Fruit fly (Drosophila melanogaster) whole organism, embryonic: ENCODE data around the gene CG32681.

Source experiments
- CG1647 ChIP-seq: fragments of 200-800 bp; sonication (Bioruptor generic); optimal IDR thresholded peaks from 3 replicates; lab custom pipeline; 2016; ENCODE audit warnings: missing biosample characterization, missing genetic modification characterization
- CG8478 ChIP-seq: fragments of >200 bp; optimal IDR thresholded peaks from 2 replicates; lab custom pipeline; 2018
- Sox102F ChIP-seq: fragments of 200-800 bp; sonication (Bioruptor generic); optimal IDR thresholded peaks from 2 replicates; lab custom pipeline; 2018; ENCODE audit warnings: missing biosample characterization, mild to moderate bottlenecking, missing genetic modification characterization, moderate library complexity
- vfl ChIP-seq: fragments of 200-800 bp; sonication (Bioruptor generic); optimal IDR thresholded peaks from 2 replicates; lab custom pipeline; 2016; ENCODE audit warnings: missing biosample characterization, missing genetic modification characterization

DNA sequence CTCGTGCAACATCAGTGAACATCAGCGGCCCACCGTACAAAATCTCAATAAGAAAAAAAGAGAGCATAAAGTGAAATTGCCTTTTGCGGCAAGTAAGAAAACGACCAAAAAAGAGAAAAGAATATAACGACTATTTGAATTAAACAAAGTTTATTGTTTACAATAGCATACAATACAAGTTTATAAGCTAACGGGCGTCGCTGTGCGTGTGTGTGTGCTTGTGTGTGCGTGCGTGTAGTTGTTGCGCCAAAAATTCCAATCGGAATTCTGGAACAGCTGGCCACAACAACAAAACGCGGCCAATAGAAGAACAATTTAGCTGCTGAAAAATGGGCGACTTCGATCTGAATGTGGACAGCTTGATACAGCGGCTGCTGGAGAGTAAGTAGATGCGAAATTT is 5.0 kb upstream of the CG32681 start:
- TF ChIP-seq CG1647 (GFP tag; lab: Kevin White, UChicago), result no peak
- TF ChIP-seq CG8478 (lab: Kevin White, UChicago), result no peak
- TF ChIP-seq vfl (GFP tag; lab: Kevin White, UChicago), result no peak
- TF ChIP-seq Sox102F (GFP tag; lab: Kevin White, UChicago), result no peak
